Worm (Caenorhabditis elegans): Measurements from ENCODE around the gene C05D12.2.

Gene C05D12.2

ce11 chrII:11386950-11387349 is 31.1 kb upstream of the C05D12.2 start:
- TF ChIP-seq nhr-28 (tag; optimal IDR thresholded peaks at IDR 0.05) = no peak
- TF ChIP-seq unc-30 (tag; optimal IDR thresholded peaks at IDR 0.05) = no peak
- TF ChIP-seq hlh-17 (GFP tag; optimal IDR thresholded peaks at IDR 0.05; ENCODE audit: borderline replicate concordance) = no peak
- no peak for TF ChIP-seq efl-1 (optimal IDR thresholded peaks at IDR 0.05)
- peak in 1 of 2 experiments; percentile 48 for TF ChIP-seq efl-1 (GFP tag; optimal IDR thresholded peaks at IDR 0.05 in 1 of 2)
- no peak for TF ChIP-seq tlp-1 (tag; optimal IDR thresholded peaks at IDR 0.05)
- TF ChIP-seq fkh-10 (GFP tag; optimal IDR thresholded peaks at IDR 0.05) = no peak
- TF ChIP-seq nhr-90 (tag; optimal IDR thresholded peaks at IDR 0.05; ENCODE audit: poor library complexity) = no peak
- no peak for TF ChIP-seq pax-3 (tag; optimal IDR thresholded peaks at IDR 0.05)

ce11 chrII:11390865-11391264 is 27.2 kb upstream of the C05D12.2 start, which contains the start of gene shn-1:
Gene shn-1 (minus strand): TSS chrII:11390965.
- TF ChIP-seq tbx-2 (tag; optimal IDR thresholded peaks at IDR 0.05) (no peak), lin-14 (GFP tag; optimal IDR thresholded peaks at IDR 0.05) (peak; percentile 24), blmp-1 (tag; optimal IDR thresholded peaks at IDR 0.05) (peak; percentile 17), pax-3 (tag; optimal IDR thresholded peaks at IDR 0.05) (no peak), efl-1 (optimal IDR thresholded peaks at IDR 0.05) (no peak), efl-1 (GFP tag; optimal IDR thresholded peaks at IDR 0.05 in 1 of 2) (peak in 1 of 2 experiments; percentile 38)

ce11 chrII:11392390-11392789 is 25.7 kb upstream of the C05D12.2 start:
- TF ChIP-seq nhr-85 (tag) = peak; percentile 69
- TF ChIP-seq mdl-1 (tag; optimal IDR thresholded peaks at IDR 0.05) = no peak
- peak; percentile 64 for TF ChIP-seq dsc-1 (tag; optimal IDR thresholded peaks at IDR 0.05)
- TF ChIP-seq snu-23 (GFP tag; optimal IDR thresholded peaks at IDR 0.05) = no peak
- no peak for TF ChIP-seq mep-1 (tag; optimal IDR thresholded peaks at IDR 0.05)
- TF ChIP-seq nhr-11 (tag; optimal IDR thresholded peaks at IDR 0.05) = no peak
- no peak for TF ChIP-seq vab-15 (tag; optimal IDR thresholded peaks at IDR 0.05)

- no peak for TF ChIP-seq dsc-1 (tag; optimal IDR thresholded peaks at IDR 0.05)
- TF ChIP-seq unc-98 (GFP tag; IDR thresholded peaks at IDR 0.05) = no peak
- no peak for TF ChIP-seq lin-15B (tag; optimal IDR thresholded peaks at IDR 0.05)
- no peak for TF ChIP-seq grh-1 (GFP tag; IDR thresholded peaks at IDR 0.05)
- TF ChIP-seq jun-1 (tag; optimal IDR thresholded peaks at IDR 0.05) = no peak
- no peak for TF ChIP-seq ceh-90 (tag; optimal IDR thresholded peaks at IDR 0.05)
- TF ChIP-seq egl-13 (tag; optimal IDR thresholded peaks at IDR 0.05) = no peak
- TF ChIP-seq nhr-47 (tag; optimal IDR thresholded peaks at IDR 0.05) = no peak
- TF ChIP-seq lir-3 (tag; optimal IDR thresholded peaks at IDR 0.05; ENCODE audit: poor library complexity) = no peak
- no peak for TF ChIP-seq fkh-4 (tag; optimal IDR thresholded peaks at IDR 0.05; ENCODE audit: borderline replicate concordance)
- no peak for TF ChIP-seq nhr-20 (tag; optimal IDR thresholded peaks at IDR 0.05)
- TF ChIP-seq ceh-82 (tag; optimal IDR thresholded peaks at IDR 0.05) = no peak
- TF ChIP-seq F16B12.6 (tag; optimal IDR thresholded peaks at IDR 0.05) = no peak
- no peak for TF ChIP-seq vab-15 (tag; optimal IDR thresholded peaks at IDR 0.05)
These were observed 24.3 kb upstream of the C05D12.2 start for ce11 chrII:11393787-11394186.

- no peak for TF ChIP-seq efl-3 (GFP tag; optimal IDR thresholded peaks at IDR 0.05)
- TF ChIP-seq unc-62 (GFP tag; optimal IDR thresholded peaks at IDR 0.05) = no peak
- no peak for TF ChIP-seq lsy-2 (tag; optimal IDR thresholded peaks at IDR 0.05)
- TF ChIP-seq sptf-1 (tag; optimal IDR thresholded peaks at IDR 0.05) = no peak
- no peak for TF ChIP-seq mdl-1 (tag; optimal IDR thresholded peaks at IDR 0.05)
- TF ChIP-seq nhr-47 (tag; optimal IDR thresholded peaks at IDR 0.05) = no peak
- no peak for TF ChIP-seq ceh-88 (GFP tag; IDR thresholded peaks at IDR 0.05)
- peak; percentile 47 for TF ChIP-seq nhr-85 (tag)
These were observed 21.9 kb upstream of the C05D12.2 start for ce11 chrII:11396217-11396616.

Data from whole organism, L1 larva.